Worm (Caenorhabditis elegans) whole organism, L4 larva: ENCODE results near the gene abce-1.

Experiments
- F26F4.8 ChIP-seq: fragments of 200-800 bp; sonication (Bioruptor generic); conservative IDR thresholded peaks from 2 replicates; pipeline ENCODE4 v1.3.6; 2022; ENCODE audit warnings: missing genetic modification characterization, missing compliant biosample characterization
- F44E2.7 ChIP-seq: fragments of 200-800 bp; sonication (Bioruptor generic); IDR thresholded peaks from 2 replicates; pipeline ENCODE4 v2.1.2; 2022; ENCODE audit warnings: missing genetic modification characterization, missing compliant biosample characterization
- T26A8.4 ChIP-seq: fragments of 200-800 bp; sonication (Bioruptor generic); IDR thresholded peaks from 2 replicates; pipeline ENCODE4 v1.3.6; 2022; ENCODE audit warnings: missing genetic modification characterization, missing compliant biosample characterization
- Y48G9A.11 ChIP-seq: fragments of 200-800 bp; sonication (Bioruptor generic); IDR thresholded peaks from 2 replicates; pipeline ENCODE4 v1.3.6; 2022; ENCODE audit warnings: missing genetic modification reagents, missing genetic modification characterization, missing compliant biosample characterization
- Y75B8A.6 ChIP-seq: fragments of 200-800 bp; sonication (Bioruptor generic); IDR thresholded peaks from 2 replicates; pipeline ENCODE4 v1.3.6; 2022; ENCODE audit warnings: missing genetic modification reagents, missing genetic modification characterization, missing compliant biosample characterization
- ZK546.5 ChIP-seq, 2 experiments: sonication (generic microtip); optimal IDR thresholded peaks; 2 replicates each; lab custom pipeline; 2017; ENCODE audit warnings: missing biosample characterization in 2 of 2, missing genetic modification characterization in 2 of 2
- aha-1 ChIP-seq: fragments of 150-350 bp; peaks from one replicate; lab custom pipeline; 2014; ENCODE audit warnings: missing biosample characterization, missing genetic modification characterization
- ceh-20 ChIP-seq: fragments of 200-800 bp; sonication (Bioruptor generic); IDR thresholded peaks from 2 replicates; pipeline ENCODE4 v1.3.6; 2022; ENCODE audit warnings: missing genetic modification reagents, missing genetic modification characterization, missing compliant biosample characterization
- ces-1 ChIP-seq: fragments of 150-350 bp; sonication (generic microtip); optimal IDR thresholded peaks from 4 replicates; lab custom pipeline; 2014; ENCODE audit warnings: missing biosample characterization, missing genetic modification reagents, missing genetic modification characterization
- daf-16 ChIP-seq, 3 experiments: sonication (generic microtip); optimal IDR thresholded peaks; 2 replicates each; lab custom pipeline; 2016 to 2017; ENCODE audit warnings: missing genetic modification characterization in 3 of 3, missing genetic modification reagents in 3 of 3, mild to moderate bottlenecking in 2 of 3, missing compliant biosample characterization in 2 of 3, missing biosample characterization in 1 of 3, moderate library complexity in 1 of 3
- daf-8 ChIP-seq: fragments of 200-800 bp; sonication (Bioruptor generic); IDR thresholded peaks from 2 replicates; pipeline ENCODE4 v1.3.6; 2022; ENCODE audit warnings: missing genetic modification characterization, missing compliant biosample characterization
- dmd-6 ChIP-seq: fragments of 200-800 bp; sonication (Bioruptor generic); IDR thresholded peaks from 2 replicates; pipeline ENCODE4 v1.3.6; 2022; ENCODE audit warnings: missing genetic modification reagents, missing genetic modification characterization, missing compliant biosample characterization
- dmd-9 ChIP-seq: fragments of 200-800 bp; sonication (Bioruptor generic); IDR thresholded peaks from 2 replicates; pipeline ENCODE4 v1.3.6; 2022; ENCODE audit warnings: missing genetic modification reagents, missing genetic modification characterization, missing compliant biosample characterization
- dpl-1 ChIP-seq: fragments of 150-350 bp; optimal IDR thresholded peaks from 2 replicates; lab custom pipeline; 2014; ENCODE audit warnings: missing biosample characterization, missing genetic modification reagents, missing genetic modification characterization
- egl-27 ChIP-seq: sonication (generic microtip); optimal IDR thresholded peaks from 3 replicates; lab custom pipeline; 2017; ENCODE audit warnings: missing biosample characterization, missing genetic modification reagents, missing genetic modification characterization
- fkh-10 ChIP-seq: fragments of 150-350 bp; optimal IDR thresholded peaks from 2 replicates; lab custom pipeline; 2014; ENCODE audit warnings: missing biosample characterization, missing genetic modification reagents, missing genetic modification characterization
- fos-1 ChIP-seq: fragments of 150-350 bp; optimal IDR thresholded peaks from 2 replicates; lab custom pipeline; 2014; ENCODE audit warnings: missing biosample characterization, missing genetic modification characterization
- gei-8 ChIP-seq: fragments of 200-800 bp; sonication (Bioruptor generic); optimal IDR thresholded peaks from 2 replicates; lab custom pipeline; 2018; ENCODE audit warnings: mild to moderate bottlenecking, missing genetic modification characterization, missing compliant biosample characterization
- hlh-11 ChIP-seq: fragments of 200-800 bp; sonication (Bioruptor generic); optimal IDR thresholded peaks from 2 replicates; lab custom pipeline; 2018; ENCODE audit warnings: mild to moderate bottlenecking, missing genetic modification characterization, missing compliant biosample characterization
- hlh-30 ChIP-seq: sonication (generic microtip); optimal IDR thresholded peaks from 2 replicates; lab custom pipeline; 2017; ENCODE audit warnings: antibody characterized with exemption, mild to moderate bottlenecking, missing genetic modification characterization, missing compliant biosample characterization; ENCODE audit not compliant: insufficient read depth
- hmg-1.1 ChIP-seq: fragments of 200-800 bp; sonication (Bioruptor generic); IDR thresholded peaks from 2 replicates; pipeline ENCODE4 v1.3.6; 2022; ENCODE audit warnings: missing genetic modification reagents, missing genetic modification characterization, missing compliant biosample characterization
- jun-1 ChIP-seq: fragments of 150-350 bp; optimal IDR thresholded peaks from 2 replicates; lab custom pipeline; 2014; ENCODE audit warnings: missing biosample characterization, missing genetic modification reagents, missing genetic modification characterization
- lin-1 ChIP-seq: fragments of 200-800 bp; sonication (Bioruptor generic); IDR thresholded peaks from 2 replicates; pipeline ENCODE4 v1.3.6; 2022; ENCODE audit warnings: missing genetic modification reagents, missing genetic modification characterization, missing compliant biosample characterization
- lin-13 ChIP-seq: fragments of 150-350 bp; optimal IDR thresholded peaks from 2 replicates; lab custom pipeline; 2014; ENCODE audit warnings: missing biosample characterization, missing genetic modification reagents, missing genetic modification characterization
- lin-38 ChIP-seq: fragments of 200-800 bp; sonication (Bioruptor generic); IDR thresholded peaks from 2 replicates; pipeline ENCODE4 v1.3.6; 2022; ENCODE audit warnings: missing genetic modification reagents, missing genetic modification characterization, missing compliant biosample characterization
- lir-3 ChIP-seq: sonication (generic microtip); optimal IDR thresholded peaks from 2 replicates; lab custom pipeline; 2016; ENCODE audit warnings: mild to moderate bottlenecking, missing genetic modification characterization, missing compliant biosample characterization
- lsy-2 ChIP-seq, 2 experiments: fragments of 150-350 bp in 1 of 2; sonication (generic microtip) in 1 of 2; optimal IDR thresholded peaks; 2 replicates each; lab custom pipeline; 2014 to 2017; ENCODE audit warnings: missing biosample characterization in 2 of 2, missing genetic modification characterization in 2 of 2
- madf-5 ChIP-seq, 2 experiments: fragments of 200-800 bp; sonication (Bioruptor generic); IDR thresholded peaks; 2 replicates each; pipeline ENCODE4 v1.3.6; 2022; ENCODE audit warnings: missing compliant biosample characterization in 2 of 2, missing genetic modification characterization in 2 of 2
- mdl-1 ChIP-seq, 2 experiments: fragments of 150-350 bp in 1 of 2; sonication (generic microtip) in 1 of 2; optimal IDR thresholded peaks; 2 replicates each; lab custom pipeline; 2014 to 2017; ENCODE audit warnings: missing biosample characterization in 2 of 2, missing genetic modification characterization in 2 of 2
- mep-1 ChIP-seq: fragments of 150-350 bp; sonication (generic microtip); optimal IDR thresholded peaks from 3 replicates; lab custom pipeline; 2014; ENCODE audit warnings: missing biosample characterization, missing genetic modification characterization
- mes-2 ChIP-seq: sonication (generic microtip); optimal IDR thresholded peaks from 2 replicates; lab custom pipeline; 2016; ENCODE audit warnings: missing genotype, mild to moderate bottlenecking, missing genetic modification characterization, missing compliant biosample characterization; ENCODE audit not compliant: poor library complexity, severe bottlenecking
- nhr-10 ChIP-seq: fragments of 150-350 bp; optimal IDR thresholded peaks from 2 replicates; lab custom pipeline; 2014; ENCODE audit warnings: missing biosample characterization, missing genetic modification characterization
- nhr-102 ChIP-seq: sonication (generic microtip); optimal IDR thresholded peaks from 2 replicates; lab custom pipeline; 2016; ENCODE audit warnings: mild to moderate bottlenecking, missing genetic modification characterization, moderate library complexity, missing compliant biosample characterization
- nhr-28 ChIP-seq: fragments of 150-350 bp; optimal IDR thresholded peaks from 2 replicates; lab custom pipeline; 2014; ENCODE audit warnings: missing biosample characterization, missing genetic modification characterization
- nhr-77 ChIP-seq: fragments of 150-350 bp; optimal IDR thresholded peaks from 2 replicates; lab custom pipeline; 2014; ENCODE audit warnings: missing biosample characterization, missing genetic modification characterization
- pqm-1 ChIP-seq: sonication (generic microtip); optimal IDR thresholded peaks from 2 replicates; lab custom pipeline; 2017; ENCODE audit warnings: missing biosample characterization, missing genetic modification characterization
- set-16 ChIP-seq: fragments of 200-800 bp; sonication (Bioruptor generic); IDR thresholded peaks from 2 replicates; pipeline ENCODE4 v1.3.6; 2022; ENCODE audit warnings: missing genetic modification reagents, missing genetic modification characterization, missing compliant biosample characterization
- skn-1 ChIP-seq: fragments of 150-350 bp; optimal IDR thresholded peaks from 2 replicates; lab custom pipeline; 2014; ENCODE audit warnings: missing biosample characterization, missing genetic modification characterization
- snpc-1.2 ChIP-seq: fragments of 200-800 bp; sonication (Bioruptor generic); IDR thresholded peaks from 2 replicates; pipeline ENCODE4 v1.3.6; 2022; ENCODE audit warnings: missing genetic modification reagents, missing genetic modification characterization, missing compliant biosample characterization
- snpc-4 ChIP-seq: fragments of 150-350 bp; optimal IDR thresholded peaks from 2 replicates; lab custom pipeline; 2014; ENCODE audit warnings: missing biosample characterization, missing genetic modification characterization
- tag-97 ChIP-seq: fragments of 200-800 bp; sonication (Bioruptor generic); IDR thresholded peaks from 2 replicates; pipeline ENCODE4 v1.3.6; 2022; ENCODE audit warnings: missing genetic modification characterization, missing compliant biosample characterization
- tra-1 ChIP-seq: fragments of 200-800 bp; sonication (Bioruptor generic); IDR thresholded peaks from 2 replicates; pipeline ENCODE4 v1.3.6; 2022; ENCODE audit warnings: missing genetic modification reagents, missing genetic modification characterization, missing compliant biosample characterization
- unc-62 ChIP-seq, 3 experiments: fragments of 150-350 bp in 1 of 3; sonication (generic microtip); optimal IDR thresholded peaks in 2 of 3; peaks in 1 of 3; 1 replicate in 1 of 3; 2 replicates in 2 of 3; lab custom pipeline; 2014 to 2017; ENCODE audit warnings: missing biosample characterization in 3 of 3, missing genetic modification characterization in 3 of 3, missing genetic modification reagents in 3 of 3, missing genotype in 1 of 3
- zfp-2 ChIP-seq: sonication (generic microtip); optimal IDR thresholded peaks from 2 replicates; lab custom pipeline; 2016; ENCODE audit warnings: mild to moderate bottlenecking, missing genetic modification characterization, missing compliant biosample characterization
- zfp-3 ChIP-seq: fragments of 200-800 bp; sonication (Bioruptor generic); conservative IDR thresholded peaks from 2 replicates; pipeline ENCODE4 v1.3.6; 2022; ENCODE audit warnings: missing genetic modification reagents, missing genetic modification characterization, missing compliant biosample characterization
- ztf-11 ChIP-seq: fragments of 150-350 bp; optimal IDR thresholded peaks from 2 replicates; lab custom pipeline; 2014; ENCODE audit warnings: missing biosample characterization, missing genetic modification characterization
- ztf-7 ChIP-seq: fragments of 150-350 bp; optimal IDR thresholded peaks from 2 replicates; lab custom pipeline; 2014; ENCODE audit warnings: missing biosample characterization, missing genetic modification characterization

abce-1 gene

ce11 chrIII:13182003-13182402, 28.4 kb downstream of the abce-1 start (continued):
- TF ChIP-seq mes-2: peak; percentile 60
- TF ChIP-seq ztf-11: no peak
- peak; percentile 84 for TF ChIP-seq aha-1 (tag; lab: Kevin White, UChicago)

- TF ChIP-seq ZK546.5 (tag; optimal IDR thresholded peaks at IDR 0.05; lab: Kevin White, UChicago) (no peak), pqm-1 (tag; lab: Kevin White, UChicago) (peak; percentile 16), daf-16 (GFP tag; optimal IDR thresholded peaks at IDR 0.05; lab: Kevin White, UChicago) (no peak), daf-16 (tag; optimal IDR thresholded peaks at IDR 0.05; lab: Kevin White, UChicago) (peak; percentile 46)
Observed at ce11 chrIII:13187090-13187489, 33.5 kb downstream of the abce-1 start, which contains the start of gene gly-5. Gene gly-5, plus strand, starts transcription at chrIII:13187390.

- TF ChIP-seq set-16 (GFP tag; lab: Robert Waterston, UW): no peak
- TF ChIP-seq Y75B8A.6 (GFP tag; lab: Robert Waterston, UW): no peak
- TF ChIP-seq tra-1: peak; percentile 11; the same call in 1 of the 2 replicates
- TF ChIP-seq dpl-1: peak; percentile 65
- TF ChIP-seq tag-97 (GFP tag; lab: Robert Waterston, UW): peak; percentile 82; the same call in 1 of the 2 replicates
- TF ChIP-seq snpc-4: no peak
- peak; percentile 43; the same call in 1 of the 2 replicates for TF ChIP-seq dmd-6 (GFP tag; lab: Robert Waterston, UW)
- TF ChIP-seq lin-38 (GFP tag; lab: Robert Waterston, UW): peak; percentile 48
- no peak for TF ChIP-seq madf-5 (GFP tag; IDR thresholded peaks at IDR 0.05; lab: Robert Waterston, UW)
- TF ChIP-seq zfp-2 (tag; lab: Kevin White, UChicago): no peak
- TF ChIP-seq lin-1 (GFP tag; lab: Robert Waterston, UW): no peak
- no peak for TF ChIP-seq nhr-102 (tag; lab: Kevin White, UChicago)
- TF ChIP-seq mes-2: peak; percentile 97
- TF ChIP-seq mdl-1 (tag; optimal IDR thresholded peaks at IDR 0.05; lab: Kevin White, UChicago): no peak
- no peak for TF ChIP-seq F44E2.7 (GFP tag; lab: Robert Waterston, UW)
- no peak for TF ChIP-seq nhr-77 (tag; lab: Kevin White, UChicago)
- TF ChIP-seq lsy-2 (tag; optimal IDR thresholded peaks at IDR 0.05; lab: Kevin White, UChicago): peak in 1 of 2 experiments; percentile 68
- TF ChIP-seq ces-1 (GFP tag; lab: Kevin White, UChicago): no peak
- TF ChIP-seq skn-1 (tag; lab: Kevin White, UChicago): no peak
- TF ChIP-seq Y48G9A.11: peak; percentile 69
- no peak for TF ChIP-seq fos-1 (tag; lab: Kevin White, UChicago)
- no peak for TF ChIP-seq F26F4.8
- TF ChIP-seq ztf-7 (tag; lab: Kevin White, UChicago): no peak
- TF ChIP-seq snpc-1.2 (GFP tag; lab: Robert Waterston, UW): no peak
- no peak for TF ChIP-seq lir-3 (tag; lab: Kevin White, UChicago)
- no peak for TF ChIP-seq hlh-30
- no peak for TF ChIP-seq gei-8 (GFP tag; lab: Kevin White, UChicago)
- peak; percentile 90 for TF ChIP-seq dmd-9 (GFP tag; lab: Robert Waterston, UW)
- TF ChIP-seq unc-62 (GFP tag; optimal IDR thresholded peaks at IDR 0.05 in 1 of 2; lab: Kevin White, UChicago): no peak
- TF ChIP-seq unc-62 (tag; optimal IDR thresholded peaks at IDR 0.05; lab: Kevin White, UChicago): no peak
- no peak for TF ChIP-seq nhr-10 (tag; lab: Kevin White, UChicago)
- TF ChIP-seq jun-1 (tag; lab: Kevin White, UChicago): no peak
- no peak for TF ChIP-seq daf-8
- no peak for TF ChIP-seq fkh-10
- no peak for TF ChIP-seq ceh-20 (GFP tag; lab: Robert Waterston, UW)
- no peak for TF ChIP-seq T26A8.4 (GFP tag; lab: Robert Waterston, UW)
- TF ChIP-seq hmg-1.1 (GFP tag; lab: Robert Waterston, UW): 0 out of 2 replicates have a peak, but pooled peaks have one; percentile 16
- TF ChIP-seq lin-13: no peak
- no peak for TF ChIP-seq nhr-28 (tag; lab: Kevin White, UChicago)
- TF ChIP-seq mep-1 (tag; lab: Kevin White, UChicago): peak; percentile 38
- TF ChIP-seq hlh-11 (tag; lab: Kevin White, UChicago): no peak
- 0 out of 2 replicates have a peak, but pooled peaks have one; percentile 38 for TF ChIP-seq zfp-3 (GFP tag; lab: Robert Waterston, UW)
- TF ChIP-seq egl-27: no peak
Observed at ce11 chrIII:13187773-13188172, 34.2 kb downstream of the abce-1 start.
